Worm (Caenorhabditis elegans) whole organism, midembryonic: ENCODE data around the gene tebp-1.

Experiments
- flt-1 ChIP-seq: fragments of 200-800 bp; sonication (Bioruptor generic); IDR thresholded peaks from 2 replicates; pipeline ENCODE4 v1.3.6; 2022; ENCODE audit warnings: missing genetic modification characterization, missing compliant biosample characterization
- med-1 ChIP-seq: sonication (generic microtip); optimal IDR thresholded peaks from 2 replicates; lab custom pipeline; 2017; ENCODE audit warnings: missing genetic modification characterization, mild to moderate bottlenecking, missing compliant biosample characterization, antibody characterized with exemption, missing genetic modification reagents; ENCODE audit not compliant: insufficient read depth
- ref-1 ChIP-seq: fragments of 200-800 bp; sonication (Bioruptor generic); conservative IDR thresholded peaks from 2 replicates; pipeline ENCODE4 v1.3.6; 2022; ENCODE audit warnings: missing genetic modification reagents, missing genetic modification characterization, missing compliant biosample characterization
- ztf-29 ChIP-seq: fragments of 200-800 bp; sonication (Bioruptor generic); IDR thresholded peaks from 2 replicates; pipeline ENCODE4 v1.3.6; 2022; ENCODE audit warnings: missing genetic modification reagents, missing genetic modification characterization, missing compliant biosample characterization

DNA sequence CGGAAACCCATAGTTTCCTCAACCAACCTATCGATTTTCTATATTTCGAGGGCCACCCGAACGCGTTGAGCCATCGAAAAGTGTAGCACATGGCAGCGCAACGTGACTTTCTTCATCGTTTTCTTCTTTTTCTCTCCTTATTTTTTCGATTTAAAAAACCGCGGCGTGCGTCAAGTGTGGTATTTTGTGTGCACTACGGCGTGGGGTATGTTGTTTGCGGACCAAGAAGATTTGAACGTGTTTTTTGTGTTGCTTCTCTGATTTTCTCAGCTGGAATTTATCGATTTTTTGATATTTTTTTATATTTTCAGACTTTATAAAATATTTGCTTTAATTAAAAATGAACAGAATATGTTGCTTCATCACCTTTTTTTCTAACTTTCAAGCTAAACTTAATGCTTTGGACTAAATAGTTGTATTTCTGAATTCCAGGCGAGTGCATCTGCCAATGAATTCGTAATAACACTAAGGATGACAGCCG is 3.8 kb upstream of the tebp-1 start, which contains the start of the genes agl-1 and pfs-2:
- peak; percentile 65; the same call in 1 of the 2 replicates for TF ChIP-seq flt-1
- no peak for TF ChIP-seq ztf-29 (GFP tag; lab: Robert Waterston, UW)
- TF ChIP-seq med-1, result no peak
- no peak for TF ChIP-seq ref-1
